Worm (Caenorhabditis elegans): ENCODE measurements around the gene T28A8.4.

The T28A8.4 gene

DNA sequence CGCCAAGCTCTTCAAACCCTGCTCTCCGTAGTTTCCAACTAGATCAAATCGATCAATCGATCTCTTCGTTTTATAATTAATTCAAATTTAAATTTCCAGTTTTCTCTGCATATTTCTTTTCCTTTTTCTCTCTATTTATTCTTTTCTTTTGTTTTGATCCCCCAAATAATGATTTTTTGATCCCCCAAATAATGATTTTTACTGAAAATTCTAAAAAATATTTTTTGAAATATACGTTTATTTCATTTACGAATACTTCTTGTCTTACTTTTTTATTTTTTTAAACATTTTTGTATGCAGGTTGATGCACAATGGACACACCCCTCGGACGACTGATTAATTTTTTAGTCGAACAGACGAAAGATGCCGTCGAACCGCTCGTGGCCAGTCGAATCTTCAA lies at the start of gene T28A8.4:
T28A8.4 (plus strand) TSS at position 301 of the 400 bp plus-strand sequence.
- TF ChIP-seq tbx-37 (GFP tag; conservative IDR thresholded peaks at IDR 0.05) (no peak), B0310.2 (tag; optimal IDR thresholded peaks at IDR 0.05) (no peak), ceh-13 (GFP tag; optimal IDR thresholded peaks at IDR 0.05) (no peak), hnd-1 (tag; optimal IDR thresholded peaks at IDR 0.05) (no peak), sea-1 (GFP tag; conservative IDR thresholded peaks at IDR 0.05) (no peak), ama-1 (optimal IDR thresholded peaks at IDR 0.05) (no peak), tra-4 (tag; optimal IDR thresholded peaks at IDR 0.05) (no peak), hmg-4 (GFP tag; optimal IDR thresholded peaks at IDR 0.05) (no peak), flt-1 (GFP tag; IDR thresholded peaks at IDR 0.05) (no peak), scrt-1 (GFP tag; IDR thresholded peaks at IDR 0.05) (no peak), tbx-11 (GFP tag; IDR thresholded peaks at IDR 0.05) (no peak)

DNA sequence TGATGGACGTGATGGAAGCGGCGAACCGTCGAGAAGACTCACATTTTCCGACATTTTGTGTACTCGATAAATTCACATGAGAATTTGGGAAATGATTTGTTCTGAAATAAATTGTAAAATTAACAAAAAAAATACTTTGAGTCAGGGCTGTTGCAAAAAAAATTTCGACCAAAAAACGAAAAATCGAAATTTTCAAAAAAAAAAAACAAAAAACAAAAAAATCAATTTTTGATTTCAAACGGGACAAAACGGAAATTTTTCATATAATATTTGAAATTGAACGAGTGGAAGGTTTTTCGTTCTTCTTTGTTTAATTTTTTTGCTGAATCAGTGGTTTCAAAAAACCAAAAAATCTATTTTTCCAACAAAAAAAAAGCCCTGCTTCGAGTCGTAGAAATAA lies 48.3 kb upstream of the T28A8.4 start, which contains the start of gene cua-1:
cua-1 (minus strand) TSS at position 101 of the 400 bp plus-strand sequence.
- no peak for TF ChIP-seq sea-1 (GFP tag; conservative IDR thresholded peaks at IDR 0.05)
- TF ChIP-seq ceh-36 (tag; optimal IDR thresholded peaks at IDR 0.05): no peak
- TF ChIP-seq ceh-13 (GFP tag; optimal IDR thresholded peaks at IDR 0.05): no peak
- TF ChIP-seq hmbx-1 (tag; optimal IDR thresholded peaks at IDR 0.05): no peak
- TF ChIP-seq tra-4 (tag; optimal IDR thresholded peaks at IDR 0.05): no peak
- TF ChIP-seq pes-1 (GFP tag; IDR thresholded peaks at IDR 0.05): no peak
- no peak for TF ChIP-seq hnd-1 (tag; optimal IDR thresholded peaks at IDR 0.05)
- no peak for TF ChIP-seq B0310.2 (tag; optimal IDR thresholded peaks at IDR 0.05)
- TF ChIP-seq F13C5.2 (tag; optimal IDR thresholded peaks at IDR 0.05): no peak
- no peak for TF ChIP-seq scrt-1 (GFP tag; IDR thresholded peaks at IDR 0.05)
- TF ChIP-seq tbx-11 (GFP tag; IDR thresholded peaks at IDR 0.05): no peak
- TF ChIP-seq aly-1 (tag; optimal IDR thresholded peaks at IDR 0.05): no peak
- TF ChIP-seq tbx-37 (GFP tag; conservative IDR thresholded peaks at IDR 0.05): no peak
- no peak for TF ChIP-seq ama-1 (optimal IDR thresholded peaks at IDR 0.05)
- TF ChIP-seq flt-1 (GFP tag; IDR thresholded peaks at IDR 0.05): no peak
- no peak for TF ChIP-seq hmg-4 (GFP tag; optimal IDR thresholded peaks at IDR 0.05)
- TF ChIP-seq ets-7 (tag; optimal IDR thresholded peaks at IDR 0.05): no peak

DNA sequence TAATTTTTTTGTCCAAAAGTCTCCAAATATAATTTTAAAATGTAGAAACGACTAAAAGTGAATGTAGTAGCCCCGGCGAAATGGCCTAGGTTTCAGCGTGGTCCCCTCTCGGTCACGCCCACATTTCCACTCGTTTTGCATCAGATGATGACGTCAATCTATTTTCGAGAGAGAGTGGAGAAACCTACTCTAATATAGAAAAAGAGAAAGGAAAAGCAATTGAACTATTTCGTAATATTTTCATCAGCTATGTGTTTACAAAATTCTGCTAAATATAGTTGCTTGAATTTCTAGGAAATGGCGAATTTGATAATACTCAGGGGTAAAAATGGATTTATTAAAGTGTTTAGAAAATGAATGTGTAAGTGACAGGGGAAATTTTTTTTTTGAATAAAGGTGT lies 47.7 kb upstream of the T28A8.4 start:
- no peak for TF ChIP-seq aly-1 (tag; optimal IDR thresholded peaks at IDR 0.05)
- no peak for TF ChIP-seq sea-1 (GFP tag; conservative IDR thresholded peaks at IDR 0.05)
- TF ChIP-seq ets-7 (tag; optimal IDR thresholded peaks at IDR 0.05): no peak
- TF ChIP-seq pes-1 (GFP tag; IDR thresholded peaks at IDR 0.05): no peak
- no peak for TF ChIP-seq hmbx-1 (tag; optimal IDR thresholded peaks at IDR 0.05)
- no peak for TF ChIP-seq F13C5.2 (tag; optimal IDR thresholded peaks at IDR 0.05)
- TF ChIP-seq ceh-36 (tag; optimal IDR thresholded peaks at IDR 0.05): no peak
- TF ChIP-seq hmg-4 (GFP tag; optimal IDR thresholded peaks at IDR 0.05): no peak
- TF ChIP-seq ceh-13 (GFP tag; optimal IDR thresholded peaks at IDR 0.05): no peak
- TF ChIP-seq ama-1 (optimal IDR thresholded peaks at IDR 0.05): no peak
- TF ChIP-seq tbx-37 (GFP tag; conservative IDR thresholded peaks at IDR 0.05): no peak
- no peak for TF ChIP-seq B0310.2 (tag; optimal IDR thresholded peaks at IDR 0.05)
- TF ChIP-seq tra-4 (tag; optimal IDR thresholded peaks at IDR 0.05): no peak
- TF ChIP-seq tbx-11 (GFP tag; IDR thresholded peaks at IDR 0.05): no peak
- no peak for TF ChIP-seq hnd-1 (tag; optimal IDR thresholded peaks at IDR 0.05)

DNA sequence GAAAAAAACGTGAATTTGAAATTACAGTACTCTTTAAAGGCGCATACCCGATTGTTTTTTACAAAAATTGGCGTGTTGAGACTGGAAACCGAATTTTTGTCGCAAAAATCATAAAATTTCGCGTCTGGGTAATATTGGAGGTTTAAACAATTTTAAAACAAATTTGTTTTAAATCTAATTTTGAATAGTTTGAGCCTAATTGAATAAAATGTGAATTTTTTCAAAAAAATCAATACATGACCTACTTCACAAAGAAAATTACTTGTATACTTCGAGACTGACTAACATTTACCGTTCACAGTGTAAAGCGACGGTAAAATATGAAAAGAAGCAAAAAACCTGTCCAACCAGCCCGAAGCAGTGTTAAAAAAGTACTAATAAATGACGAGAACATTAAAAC lies 46.2 kb upstream of the T28A8.4 start:
- no peak for TF ChIP-seq ceh-36 (tag; optimal IDR thresholded peaks at IDR 0.05)
- TF ChIP-seq pes-1 (GFP tag; IDR thresholded peaks at IDR 0.05): no peak
- TF ChIP-seq scrt-1 (GFP tag; IDR thresholded peaks at IDR 0.05): no peak
- TF ChIP-seq hmg-4 (GFP tag; optimal IDR thresholded peaks at IDR 0.05): no peak
- no peak for TF ChIP-seq aly-1 (tag; optimal IDR thresholded peaks at IDR 0.05)
- TF ChIP-seq tbx-37 (GFP tag; conservative IDR thresholded peaks at IDR 0.05): no peak
- no peak for TF ChIP-seq ceh-13 (GFP tag; optimal IDR thresholded peaks at IDR 0.05)
- no peak for TF ChIP-seq F13C5.2 (tag; optimal IDR thresholded peaks at IDR 0.05)
- no peak for TF ChIP-seq tbx-11 (GFP tag; IDR thresholded peaks at IDR 0.05)
- TF ChIP-seq sea-1 (GFP tag; conservative IDR thresholded peaks at IDR 0.05): no peak
- TF ChIP-seq hnd-1 (tag; optimal IDR thresholded peaks at IDR 0.05): no peak

DNA sequence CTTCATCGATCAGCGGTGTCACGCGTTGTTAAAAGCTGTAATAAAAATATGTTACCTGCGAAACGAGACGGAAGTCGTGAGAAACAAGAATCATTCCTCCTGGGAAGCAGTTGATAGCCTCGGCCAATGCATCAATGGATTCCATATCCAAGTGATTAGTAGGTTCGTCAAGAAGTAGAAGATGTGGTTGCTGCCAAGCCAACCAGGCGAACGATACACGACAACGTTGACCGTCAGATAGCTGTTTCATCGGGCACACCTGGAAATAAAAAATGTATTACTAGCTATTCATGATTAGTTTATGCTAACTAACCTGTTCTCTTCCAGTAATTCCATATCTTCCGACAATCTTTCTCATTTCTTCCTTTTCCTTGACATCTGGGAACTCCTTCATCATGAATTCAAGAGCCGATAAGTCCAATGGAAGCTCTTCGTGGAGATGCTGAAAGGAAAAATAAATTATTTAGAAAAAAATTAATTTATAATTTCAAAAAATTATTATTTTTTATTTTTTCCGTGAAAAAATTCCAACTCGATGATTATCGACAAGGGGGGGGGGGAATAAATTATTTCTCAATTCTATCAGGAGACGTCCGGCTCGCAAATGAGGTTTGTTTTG lies 44.4 kb upstream of the T28A8.4 start, which contains the start of gene tag-164:
tag-164 (plus strand) TSS at position 569 of the 619 bp plus-strand sequence.
- TF ChIP-seq pes-1 (GFP tag; IDR thresholded peaks at IDR 0.05) (no peak), tbx-11 (GFP tag; IDR thresholded peaks at IDR 0.05) (no peak), ets-7 (tag; optimal IDR thresholded peaks at IDR 0.05) (no peak), F13C5.2 (tag; optimal IDR thresholded peaks at IDR 0.05) (no peak), sea-1 (GFP tag; conservative IDR thresholded peaks at IDR 0.05) (no peak), tbx-37 (GFP tag; conservative IDR thresholded peaks at IDR 0.05) (no peak), ama-1 (optimal IDR thresholded peaks at IDR 0.05) (no peak), hmg-4 (GFP tag; optimal IDR thresholded peaks at IDR 0.05) (no peak), tra-4 (tag; optimal IDR thresholded peaks at IDR 0.05) (no peak), hnd-1 (tag; optimal IDR thresholded peaks at IDR 0.05) (no peak), hmbx-1 (tag; optimal IDR thresholded peaks at IDR 0.05) (no peak), scrt-1 (GFP tag; IDR thresholded peaks at IDR 0.05) (no peak)

DNA sequence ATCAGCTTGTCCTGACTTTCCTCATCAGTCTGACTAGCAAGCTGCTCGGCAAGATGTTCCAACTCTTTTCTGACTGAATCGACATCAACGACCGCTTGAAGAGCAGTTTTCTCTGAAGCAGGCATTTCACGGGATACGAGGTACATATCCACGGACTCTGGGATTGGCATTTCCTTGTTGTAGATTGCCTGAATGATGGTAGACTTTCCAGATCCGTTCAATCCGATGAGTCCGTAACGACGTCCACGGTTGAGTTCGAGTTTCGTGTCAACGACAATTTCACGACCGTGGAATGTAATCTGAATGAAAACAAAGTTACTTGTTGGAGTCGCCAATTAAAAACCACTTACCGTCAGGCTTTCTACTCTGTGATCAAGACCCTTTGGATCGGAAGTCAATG lies 41.9 kb upstream of the T28A8.4 start:
- TF ChIP-seq ama-1 (optimal IDR thresholded peaks at IDR 0.05) (no peak), hnd-1 (tag; optimal IDR thresholded peaks at IDR 0.05) (no peak), hmbx-1 (tag; optimal IDR thresholded peaks at IDR 0.05) (no peak), hmg-4 (GFP tag; optimal IDR thresholded peaks at IDR 0.05) (no peak), ceh-36 (tag; optimal IDR thresholded peaks at IDR 0.05) (no peak), ceh-13 (GFP tag; optimal IDR thresholded peaks at IDR 0.05) (no peak), aly-1 (tag; optimal IDR thresholded peaks at IDR 0.05) (no peak), tbx-11 (GFP tag; IDR thresholded peaks at IDR 0.05) (no peak)

DNA sequence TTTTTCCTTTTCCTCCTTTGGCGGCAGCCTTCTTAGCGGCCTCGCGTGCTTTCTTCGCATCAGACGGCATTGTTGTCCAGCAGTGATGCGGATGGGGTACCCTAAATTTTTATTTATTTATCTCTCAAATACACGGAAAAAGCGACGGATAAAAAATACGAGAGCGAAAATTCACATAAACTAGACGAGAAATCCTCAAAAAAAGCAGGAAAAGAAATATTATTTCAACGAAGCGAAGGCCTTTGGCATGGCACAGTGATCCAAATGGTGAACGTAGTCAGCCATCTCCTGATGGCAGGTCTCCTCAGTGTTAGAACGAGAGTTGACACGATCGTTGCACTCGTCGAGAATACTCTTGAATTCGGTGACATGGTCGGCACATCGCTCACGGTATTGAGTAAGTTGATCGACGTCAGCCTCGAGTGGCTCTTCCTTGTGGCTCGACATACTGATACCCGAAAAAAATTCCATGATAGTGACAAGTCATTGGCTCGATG lies 41.3 kb upstream of the T28A8.4 start, which contains the start of the genes abcf-2 and T27E9.2:
abcf-2 (minus strand) TSS at position 101 of the 497 bp plus-strand sequence.
T27E9.2 (minus strand) TSS at position 447 of the 497 bp plus-strand sequence.
- no peak for TF ChIP-seq hmbx-1 (tag; optimal IDR thresholded peaks at IDR 0.05)
- TF ChIP-seq aly-1 (tag; optimal IDR thresholded peaks at IDR 0.05): no peak
- no peak for TF ChIP-seq scrt-1 (GFP tag; IDR thresholded peaks at IDR 0.05)
- no peak for TF ChIP-seq ama-1 (optimal IDR thresholded peaks at IDR 0.05)
- no peak for TF ChIP-seq sea-1 (GFP tag; conservative IDR thresholded peaks at IDR 0.05)
- no peak for TF ChIP-seq tra-4 (tag; optimal IDR thresholded peaks at IDR 0.05)
- TF ChIP-seq hnd-1 (tag; optimal IDR thresholded peaks at IDR 0.05): no peak
- no peak for TF ChIP-seq pes-1 (GFP tag; IDR thresholded peaks at IDR 0.05)
- no peak for TF ChIP-seq tbx-37 (GFP tag; conservative IDR thresholded peaks at IDR 0.05)
- no peak for TF ChIP-seq ceh-13 (GFP tag; optimal IDR thresholded peaks at IDR 0.05)
- TF ChIP-seq hmg-4 (GFP tag; optimal IDR thresholded peaks at IDR 0.05): no peak
- no peak for TF ChIP-seq tbx-11 (GFP tag; IDR thresholded peaks at IDR 0.05)
- no peak for TF ChIP-seq ceh-36 (tag; optimal IDR thresholded peaks at IDR 0.05)
- no peak for TF ChIP-seq flt-1 (GFP tag; IDR thresholded peaks at IDR 0.05)
- TF ChIP-seq B0310.2 (tag; optimal IDR thresholded peaks at IDR 0.05): no peak
- no peak for TF ChIP-seq ets-7 (tag; optimal IDR thresholded peaks at IDR 0.05)
- no peak for TF ChIP-seq F13C5.2 (tag; optimal IDR thresholded peaks at IDR 0.05)
